Worm (Caenorhabditis elegans) whole organism, young adult: ENCODE measurements around the gene F58F12.1.

Experiments
- C17E4.6 ChIP-seq: fragments of 200-800 bp; sonication (Bioruptor generic); IDR thresholded peaks from 2 replicates; pipeline ENCODE4 v1.3.6; 2022; ENCODE audit warnings: missing genetic modification reagents, missing genetic modification characterization, missing compliant biosample characterization
- bed-2 ChIP-seq: fragments of 200-800 bp; sonication (Bioruptor generic); IDR thresholded peaks from 2 replicates; pipeline ENCODE4 v1.3.6; 2022; ENCODE audit warnings: missing genetic modification reagents, missing genetic modification characterization, missing compliant biosample characterization
- ceh-100 ChIP-seq: fragments of 200-800 bp; sonication (Bioruptor generic); IDR thresholded peaks from 2 replicates; pipeline ENCODE4 v1.3.6; 2022; ENCODE audit warnings: missing genetic modification reagents, missing genetic modification characterization, missing compliant biosample characterization
- ceh-79 ChIP-seq: sonication (generic microtip); optimal IDR thresholded peaks from 2 replicates; lab custom pipeline; 2017; ENCODE audit warnings: mild to moderate bottlenecking, missing genetic modification characterization, missing compliant biosample characterization
- lin-35 ChIP-seq, 3 experiments: fragments of 150-350 bp in 2 of 3; sonication (generic microtip) in 1 of 3; optimal IDR thresholded peaks; 2 replicates each; lab custom pipeline; 2014 to 2018; ENCODE audit warnings: missing biosample characterization in 3 of 3, missing genetic modification characterization in 3 of 3, missing genetic modification reagents in 3 of 3
- nhr-179 ChIP-seq: sonication (generic microtip); optimal IDR thresholded peaks from 2 replicates; lab custom pipeline; 2016; ENCODE audit warnings: mild to moderate bottlenecking, missing genetic modification characterization, missing compliant biosample characterization
- snpc-4 ChIP-seq, 5 experiments: fragments of 150-350 bp in 1 of 5; sonication (generic microtip) in 4 of 5; optimal IDR thresholded peaks; 2 replicates each; lab custom pipeline; 2014 to 2018; ENCODE audit warnings: missing genetic modification characterization in 5 of 5, missing biosample characterization in 3 of 5, antibody characterized with exemption in 2 of 5, mild to moderate bottlenecking in 2 of 5, missing compliant biosample characterization in 2 of 5, missing genotype in 2 of 5, moderate library complexity in 2 of 5, missing genetic modification reagents in 1 of 5
- unc-62 ChIP-seq: fragments of 150-350 bp; optimal IDR thresholded peaks from 2 replicates; lab custom pipeline; 2014; ENCODE audit warnings: missing biosample characterization, missing genetic modification reagents, missing genetic modification characterization

DNA sequence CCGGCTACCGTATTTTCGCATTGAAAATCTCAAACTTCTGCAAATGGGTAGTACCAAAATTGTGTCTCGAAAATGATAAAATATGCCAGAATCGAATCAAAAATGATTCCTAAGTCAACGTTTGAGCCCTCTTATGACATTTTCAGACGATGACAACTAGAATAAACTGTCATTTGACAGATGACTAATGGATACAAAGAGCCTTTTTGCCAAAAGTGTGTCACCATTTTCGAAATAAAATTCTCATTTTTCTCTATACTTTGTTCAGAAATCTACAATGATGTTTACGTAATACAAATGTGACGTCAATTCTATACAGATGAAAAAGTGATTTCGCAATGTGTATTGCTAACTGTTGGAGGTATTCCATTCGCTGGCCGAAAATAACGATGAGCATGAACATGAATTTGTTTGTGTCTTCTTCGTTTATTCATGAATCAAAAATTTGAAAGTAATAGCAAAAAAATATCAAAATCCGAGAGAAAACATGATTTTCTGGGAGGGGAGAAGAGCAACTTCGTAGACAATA is 36.8 kb upstream of the F58F12.1 start:
- TF ChIP-seq ceh-79 (peak; percentile 74), C17E4.6 (GFP tag; lab: Robert Waterston, UW) (no peak), snpc-4 (GFP tag; optimal IDR thresholded peaks at IDR 0.05; lab: Kevin White, UChicago) (no peak), snpc-4 (tag; optimal IDR thresholded peaks at IDR 0.05; lab: Kevin White, UChicago) (peak in 2 of 4 experiments; percentile 10 to 50), unc-62 (peak; percentile 55), ceh-100 (peak; percentile 30), nhr-179 (no peak), lin-35 (GFP tag; optimal IDR thresholded peaks at IDR 0.05; lab: Kevin White, UChicago) (peak in 1 of 3 experiments; percentile 60), bed-2 (GFP tag; lab: Robert Waterston, UW) (no peak)
